Fruit fly (Drosophila melanogaster): ENCODE measurements around the gene CG31637.

The CG31637 gene

DNA sequence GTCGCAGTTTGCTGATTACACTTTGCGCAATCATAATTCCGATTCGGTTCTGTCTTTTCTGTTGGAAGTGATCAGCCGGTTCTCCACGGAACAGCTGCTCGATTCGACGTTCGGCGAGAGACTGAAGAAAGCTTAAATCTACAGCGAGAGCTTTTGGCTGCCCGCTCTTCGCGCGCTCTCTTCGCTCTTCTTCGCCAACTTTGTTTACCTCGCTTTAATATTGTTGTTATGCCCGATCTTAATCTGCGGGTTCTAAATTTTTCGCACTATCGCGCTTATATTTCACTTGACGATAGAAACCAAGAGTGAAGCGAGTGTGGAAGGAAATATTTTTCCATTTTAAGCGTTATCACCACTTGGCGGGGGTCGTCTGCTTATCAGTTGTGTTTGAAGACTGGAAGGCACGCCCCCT lies 4.0 kb upstream of the CG31637 start, which contains the start of gene CG9547:
Gene CG9547 (minus strand): TSS at position 128 of the 412 bp plus-strand sequence.
- TF ChIP-seq woc (GFP tag; optimal IDR thresholded peaks at IDR 0.05) = no peak
- TF ChIP-seq Dif (GFP tag; optimal IDR thresholded peaks at IDR 0.05; ENCODE audit: partially characterized antibody) = peak; percentile 69
- TF ChIP-seq Rel (GFP tag; optimal IDR thresholded peaks at IDR 0.05) = no peak
- TF ChIP-seq Rel (tag; optimal IDR thresholded peaks at IDR 0.05) = peak; percentile 37
- TF ChIP-seq fru (GFP tag; optimal IDR thresholded peaks at IDR 0.05) = no peak
- TF ChIP-seq Sp1 (GFP tag; optimal IDR thresholded peaks at IDR 0.05) = peak; percentile 41
- peak; percentile 9 for TF ChIP-seq rgr (GFP tag; optimal IDR thresholded peaks at IDR 0.05)
- TF ChIP-seq h (GFP tag; optimal IDR thresholded peaks at IDR 0.05) = peak; percentile 3
- TF ChIP-seq CrebA (GFP tag; optimal IDR thresholded peaks at IDR 0.05; ENCODE audit: borderline replicate concordance) = no peak
- TF ChIP-seq dl (GFP tag; optimal IDR thresholded peaks at IDR 0.05; ENCODE audit: insufficient read depth in 1 of 2, partially characterized antibody in 2 of 2) = peak in 1 of 2 experiments; percentile 57
- no peak for TF ChIP-seq usp (GFP tag; optimal IDR thresholded peaks at IDR 0.05)

DNA sequence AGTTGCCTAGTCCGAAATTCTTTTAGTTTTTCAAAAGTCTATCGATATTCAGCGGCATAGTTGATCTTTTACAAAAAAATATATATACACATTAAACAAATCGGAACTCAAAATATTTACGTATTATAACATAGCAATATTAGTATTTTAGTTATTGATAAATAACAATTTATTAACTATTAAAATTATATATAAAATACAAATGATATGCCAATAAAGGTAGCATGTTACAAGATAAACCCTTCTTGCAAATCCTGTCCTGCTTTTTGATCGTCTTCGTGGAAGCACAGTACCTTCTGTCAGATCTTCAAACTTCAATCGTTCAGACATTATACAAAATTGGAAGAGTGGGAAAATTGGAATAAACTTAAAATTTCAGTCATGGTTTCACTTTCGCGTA lies 1.7 kb upstream of the CG31637 start, which contains the start of gene CG9550:
Gene CG9550 (plus strand): TSS at position 301 of the 400 bp plus-strand sequence.
- TF ChIP-seq h (GFP tag; optimal IDR thresholded peaks at IDR 0.05) = no peak
- no peak for TF ChIP-seq lola (GFP tag; optimal IDR thresholded peaks at IDR 0.05)
- TF ChIP-seq dl (GFP tag; optimal IDR thresholded peaks at IDR 0.05; ENCODE audit: insufficient read depth in 1 of 2, partially characterized antibody in 2 of 2) = no peak
- no peak for TF ChIP-seq foxo (GFP tag; optimal IDR thresholded peaks at IDR 0.05)
- no peak for TF ChIP-seq Myc (optimal IDR thresholded peaks at IDR 0.05)
- TF ChIP-seq Hnf4 (GFP tag; optimal IDR thresholded peaks at IDR 0.05) = no peak
- TF ChIP-seq GATAd (GFP tag; optimal IDR thresholded peaks at IDR 0.05) = no peak
- no peak for TF ChIP-seq tai (GFP tag; optimal IDR thresholded peaks at IDR 0.05)
- no peak for TF ChIP-seq pan (optimal IDR thresholded peaks at IDR 0.05)
- no peak for TF ChIP-seq Vsx2 (GFP tag; optimal IDR thresholded peaks at IDR 0.05; ENCODE audit: partially characterized antibody)
- TF ChIP-seq dsf (GFP tag; optimal IDR thresholded peaks at IDR 0.05; ENCODE audit: borderline replicate concordance) = no peak
- TF ChIP-seq brk (GFP tag; optimal IDR thresholded peaks at IDR 0.05) = no peak
- TF ChIP-seq CrebA (GFP tag; optimal IDR thresholded peaks at IDR 0.05; ENCODE audit: borderline replicate concordance) = no peak
- no peak for TF ChIP-seq Abd-B (GFP tag; optimal IDR thresholded peaks at IDR 0.05)
- TF ChIP-seq sage (GFP tag; optimal IDR thresholded peaks at IDR 0.05) = no peak
- TF ChIP-seq Rel (GFP tag; optimal IDR thresholded peaks at IDR 0.05) = no peak
- TF ChIP-seq Rel (tag; optimal IDR thresholded peaks at IDR 0.05) = no peak

- TF ChIP-seq psq (GFP tag; optimal IDR thresholded peaks at IDR 0.05) (no peak), woc (GFP tag; optimal IDR thresholded peaks at IDR 0.05) (no peak), Rel (GFP tag; optimal IDR thresholded peaks at IDR 0.05) (no peak), Rel (tag; optimal IDR thresholded peaks at IDR 0.05) (peak; percentile 94), CrebA (GFP tag; optimal IDR thresholded peaks at IDR 0.05; ENCODE audit: borderline replicate concordance) (no peak), Mio (GFP tag; optimal IDR thresholded peaks at IDR 0.05) (no peak)
Observed at dm6 chr2L:6500648-6501325, 2.3 kb downstream of the CG31637 start.

DNA sequence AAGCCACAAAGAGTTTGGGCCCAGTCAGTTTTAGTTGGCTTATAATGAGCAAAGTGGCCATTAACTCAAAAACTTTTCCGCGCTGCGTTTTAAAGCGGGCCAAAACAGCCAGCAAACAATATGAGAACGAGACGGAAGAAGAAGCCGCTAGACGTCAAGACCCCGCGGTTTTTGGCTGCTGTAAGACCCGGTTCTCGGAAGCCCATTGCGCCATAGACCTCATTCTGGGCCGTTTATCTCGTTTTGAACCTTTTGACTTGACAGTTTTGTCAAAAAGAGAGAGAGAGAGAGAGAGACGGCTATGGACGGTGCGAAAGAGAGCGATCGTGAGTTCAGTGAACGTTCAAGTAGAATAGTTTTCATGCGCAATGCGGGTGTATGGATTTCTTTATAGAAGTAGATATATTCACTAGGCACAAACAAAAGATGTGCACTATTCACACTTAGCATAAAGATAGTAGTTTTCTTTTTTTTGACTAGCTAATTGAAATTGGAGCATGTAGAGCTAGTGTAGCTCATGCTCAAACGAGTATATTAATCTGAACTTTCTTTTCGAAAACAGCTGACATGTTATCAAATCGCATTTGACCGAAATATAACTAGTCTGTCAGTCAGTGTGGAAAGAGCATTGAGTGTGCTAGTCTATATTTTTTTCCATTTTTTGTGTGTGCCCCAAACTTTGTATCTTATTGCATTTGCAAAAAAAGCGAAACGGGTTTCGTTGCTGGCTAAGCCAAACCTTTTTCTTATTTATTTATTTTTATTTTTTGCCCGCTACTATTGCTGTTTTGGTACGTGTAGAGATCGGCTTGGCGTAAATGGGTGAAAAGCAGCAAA lies 4.7 kb downstream of the CG31637 start:
- TF ChIP-seq Hr78 (GFP tag; optimal IDR thresholded peaks at IDR 0.05) = no peak
- TF ChIP-seq CrebA (GFP tag; optimal IDR thresholded peaks at IDR 0.05; ENCODE audit: borderline replicate concordance) = no peak
- TF ChIP-seq Sp1 (GFP tag; optimal IDR thresholded peaks at IDR 0.05) = no peak
- no peak for TF ChIP-seq Vsx2 (GFP tag; optimal IDR thresholded peaks at IDR 0.05; ENCODE audit: partially characterized antibody)

- no peak for TF ChIP-seq Hnf4 (GFP tag; optimal IDR thresholded peaks at IDR 0.05)
- TF ChIP-seq Dfd (GFP tag; optimal IDR thresholded peaks at IDR 0.05) = peak; percentile 54
- no peak for TF ChIP-seq OdsH (GFP tag; optimal IDR thresholded peaks at IDR 0.05)
Observed at dm6 chr2L:6503724-6504037, 5.2 kb downstream of the CG31637 start.

DNA sequence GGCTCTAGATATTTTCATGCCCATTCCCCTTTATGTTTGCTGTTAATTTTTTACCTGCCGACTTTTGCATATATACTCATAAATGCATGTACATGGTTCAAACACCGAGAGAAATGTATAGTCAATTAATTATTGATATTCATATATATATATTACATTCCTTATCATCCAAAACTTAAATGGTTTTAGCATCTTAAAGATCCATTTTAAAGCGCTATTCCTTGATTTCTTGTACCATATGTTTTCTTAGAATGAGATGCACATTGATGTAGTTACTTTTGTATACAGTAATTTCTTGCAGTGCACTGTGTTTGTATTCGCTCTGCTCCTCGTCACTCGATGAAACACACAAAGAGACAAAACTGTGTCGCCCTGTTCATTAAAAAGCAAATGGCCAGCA lies 10.2 kb downstream of the CG31637 start:
- TF ChIP-seq fru (GFP tag; optimal IDR thresholded peaks at IDR 0.05) (peak; percentile 9), Dfd (GFP tag; optimal IDR thresholded peaks at IDR 0.05) (no peak)
